Fruit fly (Drosophila melanogaster): ENCODE data around the gene ATP7.

- TF ChIP-seq psq (optimal IDR thresholded peaks at IDR 0.05) (peak; percentile 29), ttk (optimal IDR thresholded peaks at IDR 0.05) (no peak)
Measured at dm6 chrX:11817183-11817972, 37.4 kb upstream of the ATP7 start.
